Worm (Caenorhabditis elegans) whole organism, mixed stage, embryonic: ENCODE results near the gene F43G6.4.

ENCODE experiments used
- M03D4.4 ChIP-seq: sonication (generic microtip); optimal IDR thresholded peaks from 2 replicates; lab custom pipeline; 2017; ENCODE audit warnings: mild to moderate bottlenecking, missing genetic modification characterization, missing compliant biosample characterization
- bed-3 ChIP-seq: fragments of 200-800 bp; sonication (Bioruptor generic); optimal IDR thresholded peaks from 3 replicates; lab custom pipeline; 2018; ENCODE audit warnings: mild to moderate bottlenecking, missing genetic modification characterization, moderate library complexity, missing compliant biosample characterization
- blmp-1 ChIP-seq: fragments of 150-350 bp; optimal IDR thresholded peaks from 2 replicates; lab custom pipeline; 2014; ENCODE audit warnings: missing biosample characterization, missing genetic modification characterization
- ceh-39 ChIP-seq: fragments of 150-350 bp; optimal IDR thresholded peaks from 2 replicates; lab custom pipeline; 2014; ENCODE audit warnings: missing biosample characterization, missing genetic modification characterization
- ceh-43 ChIP-seq: fragments of 200-800 bp; sonication (Bioruptor generic); optimal IDR thresholded peaks from 2 replicates; lab custom pipeline; 2018; ENCODE audit warnings: mild to moderate bottlenecking, missing genetic modification characterization, moderate library complexity, missing compliant biosample characterization
- ceh-83 ChIP-seq: fragments of 200-800 bp; sonication (Bioruptor generic); optimal IDR thresholded peaks from 2 replicates; lab custom pipeline; 2018; ENCODE audit warnings: mild to moderate bottlenecking, missing genetic modification characterization, missing compliant biosample characterization
- ces-1 ChIP-seq: fragments of 150-350 bp; optimal IDR thresholded peaks from 2 replicates; lab custom pipeline; 2014; ENCODE audit warnings: missing biosample characterization, missing genetic modification reagents, missing genetic modification characterization
- cnd-1 ChIP-seq: fragments of 200-800 bp; sonication (Bioruptor generic); optimal IDR thresholded peaks from 2 replicates; lab custom pipeline; 2018; ENCODE audit warnings: mild to moderate bottlenecking, missing genetic modification characterization, missing compliant biosample characterization
- drap-1 ChIP-seq: fragments of 200-800 bp; sonication (Bioruptor generic); optimal IDR thresholded peaks from 3 replicates; lab custom pipeline; 2018; ENCODE audit warnings: mild to moderate bottlenecking, missing genetic modification characterization, missing compliant biosample characterization
- elt-1 ChIP-seq: sonication (generic microtip); optimal IDR thresholded peaks from 2 replicates; lab custom pipeline; 2017; ENCODE audit warnings: missing genetic modification characterization, mild to moderate bottlenecking, missing compliant biosample characterization, antibody characterized with exemption, moderate library complexity, borderline replicate concordance; ENCODE audit not compliant: insufficient read depth
- elt-3 ChIP-seq: fragments of 150-350 bp; optimal IDR thresholded peaks from 2 replicates; lab custom pipeline; 2014; ENCODE audit warnings: missing biosample characterization, missing genetic modification characterization
- ham-2 ChIP-seq: fragments of 200-800 bp; sonication (Bioruptor generic); optimal IDR thresholded peaks from 2 replicates; lab custom pipeline; 2018; ENCODE audit warnings: mild to moderate bottlenecking, missing genetic modification characterization, missing compliant biosample characterization
- hlh-1 ChIP-seq: fragments of 150-350 bp; optimal IDR thresholded peaks from 2 replicates; lab custom pipeline; 2014; ENCODE audit warnings: missing biosample characterization, missing genetic modification reagents, missing genetic modification characterization
- lin-13 ChIP-seq: fragments of 150-350 bp; optimal IDR thresholded peaks from 2 replicates; lab custom pipeline; 2014; ENCODE audit warnings: missing biosample characterization, missing genetic modification characterization
- lin-32 ChIP-seq: fragments of 200-800 bp; sonication (Bioruptor generic); optimal IDR thresholded peaks from 2 replicates; lab custom pipeline; 2018; ENCODE audit warnings: mild to moderate bottlenecking, missing genetic modification characterization, missing compliant biosample characterization
- lsy-2 ChIP-seq: fragments of 150-350 bp; optimal IDR thresholded peaks from 2 replicates; lab custom pipeline; 2014; ENCODE audit warnings: missing biosample characterization, missing genetic modification characterization
- mab-5 ChIP-seq: fragments of 150-350 bp; optimal IDR thresholded peaks from 2 replicates; lab custom pipeline; 2014; ENCODE audit warnings: missing biosample characterization, missing genetic modification characterization
- mep-1 ChIP-seq: fragments of 150-350 bp; optimal IDR thresholded peaks from 2 replicates; lab custom pipeline; 2017; ENCODE audit warnings: missing biosample characterization, missing genetic modification reagents, missing genetic modification characterization, inconsistent platforms
- mls-2 ChIP-seq: sonication (generic microtip); optimal IDR thresholded peaks from 2 replicates; lab custom pipeline; 2016; ENCODE audit warnings: mild to moderate bottlenecking, missing genetic modification characterization, moderate library complexity, missing compliant biosample characterization
- nhr-12 ChIP-seq: fragments of 150-350 bp; optimal IDR thresholded peaks from 2 replicates; lab custom pipeline; 2014; ENCODE audit warnings: missing biosample characterization, missing genetic modification characterization
- nhr-2 ChIP-seq: fragments of 150-350 bp; optimal IDR thresholded peaks from 2 replicates; lab custom pipeline; 2014; ENCODE audit warnings: missing biosample characterization, missing genetic modification characterization
- nhr-237 ChIP-seq: fragments of 150-350 bp; optimal IDR thresholded peaks from 2 replicates; lab custom pipeline; 2014; ENCODE audit warnings: missing biosample characterization, missing genetic modification characterization
- nhr-28 ChIP-seq: fragments of 150-350 bp; optimal IDR thresholded peaks from 2 replicates; lab custom pipeline; 2014; ENCODE audit warnings: missing biosample characterization, missing genetic modification characterization
- nhr-76 ChIP-seq: sonication (generic microtip); optimal IDR thresholded peaks from 2 replicates; lab custom pipeline; 2017; ENCODE audit warnings: missing biosample characterization, missing genetic modification characterization
- pha-4 ChIP-seq: fragments of 150-350 bp; optimal IDR thresholded peaks from 2 replicates; lab custom pipeline; 2018; ENCODE audit warnings: missing biosample characterization, missing genetic modification reagents, missing genetic modification characterization
- sem-2 ChIP-seq: fragments of 200-800 bp; sonication (Bioruptor generic); optimal IDR thresholded peaks from 2 replicates; lab custom pipeline; 2018; ENCODE audit warnings: mild to moderate bottlenecking, missing genetic modification characterization, missing compliant biosample characterization
- snpc-4 ChIP-seq: fragments of 150-350 bp; optimal IDR thresholded peaks from 2 replicates; lab custom pipeline; 2014; ENCODE audit warnings: missing biosample characterization, missing genetic modification characterization
- sptf-1 ChIP-seq: sonication (generic microtip); optimal IDR thresholded peaks from 2 replicates; lab custom pipeline; 2017; ENCODE audit warnings: mild to moderate bottlenecking, missing genetic modification characterization, moderate library complexity, missing compliant biosample characterization
- tbx-8 ChIP-seq: fragments of 200-800 bp; sonication (Bioruptor generic); optimal IDR thresholded peaks from 2 replicates; lab custom pipeline; 2018; ENCODE audit warnings: mild to moderate bottlenecking, missing genetic modification characterization, moderate library complexity, missing compliant biosample characterization
- unc-39 ChIP-seq: fragments of 150-350 bp; optimal IDR thresholded peaks from 2 replicates; lab custom pipeline; 2014; ENCODE audit warnings: missing biosample characterization, missing genetic modification characterization
- zip-8 ChIP-seq: fragments of 150-350 bp; optimal IDR thresholded peaks from 2 replicates; lab custom pipeline; 2014; ENCODE audit warnings: missing biosample characterization, missing genetic modification characterization
- ztf-11 ChIP-seq: fragments of 150-350 bp; optimal IDR thresholded peaks from 2 replicates; lab custom pipeline; 2014; ENCODE audit warnings: missing biosample characterization, missing genetic modification characterization

The F43G6.4 gene

ce11 chrII:11765506-11766152 lies 24.9 kb upstream of the F43G6.4 start:
- TF ChIP-seq mls-2 (tag; lab: Kevin White, UChicago) (no peak), mep-1 (no peak), nhr-12 (tag; lab: Kevin White, UChicago) (no peak), bed-3 (GFP tag; lab: Kevin White, UChicago) (no peak), snpc-4 (tag; lab: Kevin White, UChicago) (no peak), M03D4.4 (no peak), unc-39 (tag; lab: Kevin White, UChicago) (no peak)

ce11 chrII:11766472-11766871 lies 24.1 kb upstream of the F43G6.4 start, which contains the start of gene F44E5.2:
Gene F44E5.2 (plus strand): TSS chrII:11766772.
- TF ChIP-seq ztf-11, result no peak
- TF ChIP-seq mab-5 (tag; lab: Kevin White, UChicago), result no peak
- no peak for TF ChIP-seq sptf-1 (tag; lab: Kevin White, UChicago)
- TF ChIP-seq pha-4 (tag; lab: Kevin White, UChicago), result no peak
- TF ChIP-seq nhr-12 (tag; lab: Kevin White, UChicago), result no peak
- no peak for TF ChIP-seq hlh-1 (tag; lab: Kevin White, UChicago)
- no peak for TF ChIP-seq blmp-1
- TF ChIP-seq mep-1, result no peak
- no peak for TF ChIP-seq ceh-39
- no peak for TF ChIP-seq mls-2 (tag; lab: Kevin White, UChicago)
- no peak for TF ChIP-seq ceh-83 (GFP tag; lab: Kevin White, UChicago)
- no peak for TF ChIP-seq ham-2 (GFP tag; lab: Kevin White, UChicago)
- TF ChIP-seq elt-3 (tag; lab: Kevin White, UChicago), result no peak
- no peak for TF ChIP-seq ces-1
- no peak for TF ChIP-seq sem-2
- TF ChIP-seq tbx-8 (GFP tag; lab: Kevin White, UChicago), result no peak
- no peak for TF ChIP-seq unc-39 (tag; lab: Kevin White, UChicago)
- TF ChIP-seq lsy-2 (tag; lab: Kevin White, UChicago), result no peak
- TF ChIP-seq nhr-2 (tag; lab: Kevin White, UChicago), result no peak

ce11 chrII:11772364-11772763 lies 18.2 kb upstream of the F43G6.4 start, which contains the start of gene F44E5.15:
Gene F44E5.15 (plus strand): TSS chrII:11772664.
- TF ChIP-seq mab-5 (tag; lab: Kevin White, UChicago) (no peak), mep-1 (no peak), lin-13 (no peak), ceh-43 (GFP tag; lab: Kevin White, UChicago) (no peak), zip-8 (no peak), nhr-237 (no peak), ham-2 (GFP tag; lab: Kevin White, UChicago) (no peak), lin-32 (GFP tag; lab: Kevin White, UChicago) (no peak), ceh-83 (GFP tag; lab: Kevin White, UChicago) (no peak), ces-1 (no peak), nhr-76 (tag; lab: Kevin White, UChicago) (no peak), ceh-39 (no peak), nhr-12 (tag; lab: Kevin White, UChicago) (no peak), M03D4.4 (no peak), pha-4 (tag; lab: Kevin White, UChicago) (no peak), bed-3 (GFP tag; lab: Kevin White, UChicago) (no peak), tbx-8 (GFP tag; lab: Kevin White, UChicago) (no peak)

- TF ChIP-seq ceh-43 (GFP tag; lab: Kevin White, UChicago), result no peak
- TF ChIP-seq cnd-1 (tag; lab: Kevin White, UChicago), result no peak
- TF ChIP-seq elt-1 (tag; lab: Kevin White, UChicago), result no peak
- TF ChIP-seq unc-39 (tag; lab: Kevin White, UChicago), result no peak
- TF ChIP-seq blmp-1, result no peak
- TF ChIP-seq snpc-4 (tag; lab: Kevin White, UChicago), result no peak
- TF ChIP-seq hlh-1 (tag; lab: Kevin White, UChicago), result no peak
- no peak for TF ChIP-seq ceh-39
- TF ChIP-seq drap-1 (GFP tag; lab: Kevin White, UChicago), result no peak
- no peak for TF ChIP-seq nhr-28 (tag; lab: Kevin White, UChicago)
- TF ChIP-seq ztf-11, result no peak
Measured at ce11 chrII:11774218-11774617, 16.3 kb upstream of the F43G6.4 start, which contains the start of gene F44E5.1. Gene F44E5.1 (minus strand): TSS chrII:11774559.
